Worm (Caenorhabditis elegans) whole organism, mixed stage, embryonic: Measurements from ENCODE around the gene gly-7.
"Not testable (repeated sequence)": the region's sequence is repeated elsewhere in the genome, so short reads cannot be mapped to it uniquely, and the experiment has no call there.

ENCODE experiments used
- M03D4.4 ChIP-seq: sonication (generic microtip); optimal IDR thresholded peaks from 2 replicates; lab custom pipeline; 2017; ENCODE audit warnings: mild to moderate bottlenecking, missing genetic modification characterization, missing compliant biosample characterization
- ceh-39 ChIP-seq: fragments of 150-350 bp; optimal IDR thresholded peaks from 2 replicates; lab custom pipeline; 2014; ENCODE audit warnings: missing biosample characterization, missing genetic modification characterization
- ces-1 ChIP-seq: fragments of 150-350 bp; optimal IDR thresholded peaks from 2 replicates; lab custom pipeline; 2014; ENCODE audit warnings: missing biosample characterization, missing genetic modification reagents, missing genetic modification characterization
- drap-1 ChIP-seq: fragments of 200-800 bp; sonication (Bioruptor generic); optimal IDR thresholded peaks from 3 replicates; lab custom pipeline; 2018; ENCODE audit warnings: mild to moderate bottlenecking, missing genetic modification characterization, missing compliant biosample characterization
- elt-3 ChIP-seq: fragments of 150-350 bp; optimal IDR thresholded peaks from 2 replicates; lab custom pipeline; 2014; ENCODE audit warnings: missing biosample characterization, missing genetic modification characterization
- lsy-2 ChIP-seq: fragments of 150-350 bp; optimal IDR thresholded peaks from 2 replicates; lab custom pipeline; 2014; ENCODE audit warnings: missing biosample characterization, missing genetic modification characterization
- mep-1 ChIP-seq: fragments of 150-350 bp; optimal IDR thresholded peaks from 2 replicates; lab custom pipeline; 2017; ENCODE audit warnings: missing biosample characterization, missing genetic modification reagents, missing genetic modification characterization, inconsistent platforms
- nhr-12 ChIP-seq: fragments of 150-350 bp; optimal IDR thresholded peaks from 2 replicates; lab custom pipeline; 2014; ENCODE audit warnings: missing biosample characterization, missing genetic modification characterization
- nhr-2 ChIP-seq: fragments of 150-350 bp; optimal IDR thresholded peaks from 2 replicates; lab custom pipeline; 2014; ENCODE audit warnings: missing biosample characterization, missing genetic modification characterization
- pha-4 ChIP-seq: fragments of 150-350 bp; optimal IDR thresholded peaks from 2 replicates; lab custom pipeline; 2018; ENCODE audit warnings: missing biosample characterization, missing genetic modification reagents, missing genetic modification characterization
- unc-39 ChIP-seq: fragments of 150-350 bp; optimal IDR thresholded peaks from 2 replicates; lab custom pipeline; 2014; ENCODE audit warnings: missing biosample characterization, missing genetic modification characterization
- unc-62 ChIP-seq: fragments of 150-350 bp; optimal IDR thresholded peaks from 2 replicates; lab custom pipeline; 2014; ENCODE audit warnings: missing biosample characterization, missing genetic modification reagents, missing genetic modification characterization
- ztf-11 ChIP-seq: fragments of 150-350 bp; optimal IDR thresholded peaks from 2 replicates; lab custom pipeline; 2014; ENCODE audit warnings: missing biosample characterization, missing genetic modification characterization

DNA sequence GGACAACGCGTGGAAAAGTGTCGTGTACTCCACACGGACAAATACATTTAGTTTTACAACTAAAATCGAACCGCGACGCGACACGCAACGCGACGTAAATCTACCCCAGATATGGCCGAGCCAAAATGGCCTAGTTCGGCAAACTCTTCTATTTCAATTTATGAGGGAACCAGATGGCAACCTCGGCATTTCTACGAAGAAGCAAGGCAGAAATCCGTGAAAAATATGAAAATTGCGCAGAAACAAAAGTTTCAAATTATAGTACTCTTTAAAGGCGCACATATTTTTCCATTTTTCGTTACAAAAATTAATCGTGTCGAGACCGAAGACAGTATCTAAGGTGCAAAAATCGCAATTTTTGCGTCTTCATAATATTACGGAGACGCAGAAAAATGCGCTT, 6.3 kb downstream of the gly-7 start, which contains the start of gene Y46H3A.5:
- TF ChIP-seq unc-62 (GFP tag; lab: Kevin White, UChicago); nhr-12; drap-1 (GFP tag; lab: Kevin White, UChicago); elt-3 (tag; lab: Kevin White, UChicago); lsy-2; ces-1 (GFP tag; lab: Kevin White, UChicago); nhr-2; ceh-39; mep-1; unc-39; M03D4.4 (tag; lab: Kevin White, UChicago); pha-4 (tag; lab: Kevin White, UChicago); ztf-11 (tag; lab: Kevin White, UChicago): not testable (repeated sequence)
